Worm (Caenorhabditis elegans) whole organism, L1 larva: ENCODE data around the gene srh-122.

Experiments used
- ceh-88 ChIP-seq: fragments of 200-800 bp; sonication (Bioruptor generic); IDR thresholded peaks from 2 replicates; pipeline ENCODE4 v1.3.6; 2022; ENCODE audit warnings: missing genetic modification characterization, missing compliant biosample characterization
- fkh-8 ChIP-seq: sonication (generic microtip); optimal IDR thresholded peaks from 2 replicates; lab custom pipeline; 2016; ENCODE audit warnings: mild to moderate bottlenecking, missing genetic modification characterization, missing compliant biosample characterization
- mep-1 ChIP-seq: fragments of 150-350 bp; optimal IDR thresholded peaks from 2 replicates; lab custom pipeline; 2014; ENCODE audit warnings: missing biosample characterization, missing genetic modification characterization
- nhr-12 ChIP-seq: sonication (generic microtip); optimal IDR thresholded peaks from 2 replicates; lab custom pipeline; 2017; ENCODE audit warnings: missing biosample characterization, missing genetic modification characterization
- nhr-237 ChIP-seq: fragments of 150-350 bp; optimal IDR thresholded peaks from 2 replicates; lab custom pipeline; 2014; ENCODE audit warnings: missing biosample characterization, missing genetic modification characterization
- sox-4 ChIP-seq: sonication (generic microtip); optimal IDR thresholded peaks from 2 replicates; lab custom pipeline; 2016; ENCODE audit warnings: missing genetic modification characterization, missing compliant biosample characterization
- unc-130 ChIP-seq: fragments of 150-350 bp; optimal IDR thresholded peaks from 2 replicates; lab custom pipeline; 2017; ENCODE audit warnings: missing biosample characterization, missing genetic modification characterization, inconsistent platforms
- ztf-4 ChIP-seq: fragments of 150-350 bp; optimal IDR thresholded peaks from 2 replicates; lab custom pipeline; 2014; ENCODE audit warnings: missing biosample characterization, missing genetic modification characterization

DNA sequence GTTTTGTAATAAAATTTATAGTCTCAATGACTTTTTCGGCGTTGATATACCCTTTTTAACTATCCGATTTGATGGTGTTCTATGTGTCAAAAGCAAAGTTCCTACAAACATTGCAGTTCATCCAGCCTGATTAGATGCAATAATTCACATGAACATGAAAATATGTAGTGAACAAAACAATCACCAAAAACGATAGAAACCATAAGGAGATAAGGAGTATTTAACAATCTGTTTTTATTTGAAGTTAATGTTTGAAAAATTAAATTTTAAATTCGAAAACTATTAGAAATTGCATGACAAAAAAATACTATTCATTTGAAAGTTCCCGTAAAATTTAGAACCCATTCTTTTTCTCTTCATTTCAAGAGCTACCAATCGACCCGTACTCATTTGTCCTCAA, 49.1 kb upstream of the srh-122 start, which contains the start of gene fbxa-209:
- TF ChIP-seq unc-130 (no peak), nhr-237 (tag; lab: Kevin White, UChicago) (no peak), ztf-4 (no peak), nhr-12 (tag; lab: Kevin White, UChicago) (no peak), ceh-88 (GFP tag; lab: Robert Waterston, UW) (no peak), mep-1 (no peak), fkh-8 (tag; lab: Kevin White, UChicago) (no peak), sox-4 (tag; lab: Kevin White, UChicago) (no peak)
